Worm (Caenorhabditis elegans): ENCODE data around the gene F56D6.12.

ce11 chrIV:3917405-3917804 lies 9.5 kb downstream of the F56D6.12 start, which contains the start of gene F56D6.14:
- TF ChIP-seq ztf-16 (tag; optimal IDR thresholded peaks at IDR 0.05) (no peak), ceh-45 (GFP tag; IDR thresholded peaks at IDR 0.05) (no peak), C08G9.2 (tag; optimal IDR thresholded peaks at IDR 0.05) (no peak), ceh-31 (tag; optimal IDR thresholded peaks at IDR 0.05) (no peak), sox-4 (tag; optimal IDR thresholded peaks at IDR 0.05) (no peak), ceh-34 (tag; optimal IDR thresholded peaks at IDR 0.05) (no peak), hlh-15 (tag; optimal IDR thresholded peaks at IDR 0.05) (no peak), ama-1 (optimal IDR thresholded peaks at IDR 0.05) (no peak), tbx-2 (tag; optimal IDR thresholded peaks at IDR 0.05) (no peak), pqm-1 (tag; optimal IDR thresholded peaks at IDR 0.05) (no peak)

Data from whole organism, late embryonic.